Fruit fly (Drosophila melanogaster): ENCODE data around the gene Scm.

dm6 chr3R:9600558-9600959 lies 36.9 kb downstream of the Scm start:
- TF ChIP-seq Crg-1 (GFP tag; optimal IDR thresholded peaks at IDR 0.05) = peak; percentile 60
- TF ChIP-seq Mnt (GFP tag; optimal IDR thresholded peaks at IDR 0.05) = peak; percentile 44
- TF ChIP-seq kay (GFP tag; ENCODE audit: borderline replicate concordance) = peak; percentile 81
- TF ChIP-seq CG14711 (tag; optimal IDR thresholded peaks at IDR 0.05) = peak; percentile 44
- TF ChIP-seq ovo (GFP tag; optimal IDR thresholded peaks at IDR 0.05) = peak; percentile 54
- peak; percentile 37 for TF ChIP-seq bab1 (GFP tag; optimal IDR thresholded peaks at IDR 0.05)
- TF ChIP-seq cic (GFP tag; optimal IDR thresholded peaks at IDR 0.05) = peak; percentile 90
- TF ChIP-seq toe (GFP tag; optimal IDR thresholded peaks at IDR 0.05) = peak; percentile 49
- peak; percentile 77 for TF ChIP-seq CG7101 (tag; optimal IDR thresholded peaks at IDR 0.05)
- TF ChIP-seq CG11617 (GFP tag; optimal IDR thresholded peaks at IDR 0.05) = peak; percentile 82
- no peak for TF ChIP-seq cnc (optimal IDR thresholded peaks at IDR 0.05)
- TF ChIP-seq CG12768 (GFP tag; optimal IDR thresholded peaks at IDR 0.05) = peak; percentile 83
- peak; percentile 56 for TF ChIP-seq pad (GFP tag; optimal IDR thresholded peaks at IDR 0.05)

All from whole organism, adult.